Worm (Caenorhabditis elegans) whole organism, L1 larva: ENCODE results near the gene bub-3.

Source experiments
- blmp-1 ChIP-seq: fragments of 150-350 bp; optimal IDR thresholded peaks from 2 replicates; lab custom pipeline; 2014; ENCODE audit warnings: missing biosample characterization, missing genetic modification characterization
- egl-27 ChIP-seq, 2 experiments: fragments of 150-350 bp in 1 of 2; sonication (generic microtip); optimal IDR thresholded peaks; 3 replicates each; lab custom pipeline; 2017 to 2018; ENCODE audit warnings: missing biosample characterization in 2 of 2, missing genetic modification characterization in 2 of 2, missing genetic modification reagents in 2 of 2
- mep-1 ChIP-seq: fragments of 150-350 bp; optimal IDR thresholded peaks from 2 replicates; lab custom pipeline; 2014; ENCODE audit warnings: missing biosample characterization, missing genetic modification characterization
- nhr-28 ChIP-seq: fragments of 150-350 bp; optimal IDR thresholded peaks from 2 replicates; lab custom pipeline; 2014; ENCODE audit warnings: missing biosample characterization, missing genetic modification characterization

- no peak for TF ChIP-seq nhr-28 (tag; lab: Kevin White, UChicago)
- TF ChIP-seq egl-27 (tag; optimal IDR thresholded peaks at IDR 0.05; lab: Kevin White, UChicago), result no peak
- peak; percentile 42 for TF ChIP-seq mep-1 (tag; lab: Kevin White, UChicago)
- TF ChIP-seq blmp-1 (tag; lab: Kevin White, UChicago), result no peak
Measured at ce11 chrII:13739423-13739822, 13.6 kb downstream of the bub-3 start.
